Worm (Caenorhabditis elegans) whole organism, midembryonic: Measurements from ENCODE around the gene Y82E9BL.19.
"Not testable (repeated sequence)": the region's sequence is repeated elsewhere in the genome, so short reads cannot be mapped to it uniquely, and the experiment has no call there.

ENCODE experiments used
- T22C8.4 ChIP-seq: fragments of 200-800 bp; sonication (Bioruptor generic); IDR thresholded peaks from 2 replicates; pipeline ENCODE4 v1.3.6; 2022; ENCODE audit warnings: missing genetic modification characterization, missing compliant biosample characterization
- cog-1 ChIP-seq: sonication (generic microtip); optimal IDR thresholded peaks from 2 replicates; lab custom pipeline; 2016; ENCODE audit warnings: missing genetic modification characterization, missing compliant biosample characterization
- flt-1 ChIP-seq: fragments of 200-800 bp; sonication (Bioruptor generic); IDR thresholded peaks from 2 replicates; pipeline ENCODE4 v1.3.6; 2022; ENCODE audit warnings: missing genetic modification characterization, missing compliant biosample characterization
- klf-2 ChIP-seq: fragments of 200-800 bp; sonication (Bioruptor generic); conservative IDR thresholded peaks from 2 replicates; pipeline ENCODE4 v1.3.6; 2022; ENCODE audit warnings: missing genetic modification reagents, missing genetic modification characterization, missing compliant biosample characterization
- med-1 ChIP-seq: sonication (generic microtip); optimal IDR thresholded peaks from 2 replicates; lab custom pipeline; 2017; ENCODE audit warnings: missing genetic modification characterization, mild to moderate bottlenecking, missing compliant biosample characterization, antibody characterized with exemption, missing genetic modification reagents; ENCODE audit not compliant: insufficient read depth
- ref-1 ChIP-seq: fragments of 200-800 bp; sonication (Bioruptor generic); conservative IDR thresholded peaks from 2 replicates; pipeline ENCODE4 v1.3.6; 2022; ENCODE audit warnings: missing genetic modification reagents, missing genetic modification characterization, missing compliant biosample characterization
- tab-1 ChIP-seq: fragments of 200-800 bp; sonication (Bioruptor generic); IDR thresholded peaks from 2 replicates; pipeline ENCODE4 v1.3.6; 2022; ENCODE audit warnings: missing genetic modification characterization, missing compliant biosample characterization
- ztf-23 ChIP-seq: fragments of 200-800 bp; sonication (Bioruptor generic); IDR thresholded peaks from 2 replicates; pipeline ENCODE4 v1.3.6; 2022; ENCODE audit warnings: missing genetic modification reagents, missing genetic modification characterization, missing compliant biosample characterization
- ztf-29 ChIP-seq: fragments of 200-800 bp; sonication (Bioruptor generic); IDR thresholded peaks from 2 replicates; pipeline ENCODE4 v1.3.6; 2022; ENCODE audit warnings: missing genetic modification reagents, missing genetic modification characterization, missing compliant biosample characterization

The Y82E9BL.19 gene

ce11 chrIII:1342488-1342887 lies 10.7 kb downstream of the Y82E9BL.19 start, which contains the start of gene fbxa-26:
Gene fbxa-26, minus strand, starts transcription at chrIII:1342522.
- TF ChIP-seq T22C8.4 (GFP tag; lab: Robert Waterston, UW) = no peak
- TF ChIP-seq ref-1 = no peak
- no peak for TF ChIP-seq ztf-29
- no peak for TF ChIP-seq med-1 (GFP tag; lab: Kevin White, UChicago)
- no peak for TF ChIP-seq klf-2 (GFP tag; lab: Robert Waterston, UW)
- no peak for TF ChIP-seq tab-1 (GFP tag; lab: Robert Waterston, UW)
- no peak for TF ChIP-seq ztf-23 (GFP tag; lab: Robert Waterston, UW)
- TF ChIP-seq cog-1 (tag; lab: Kevin White, UChicago) = no peak
- TF ChIP-seq flt-1 (GFP tag; lab: Robert Waterston, UW) = no peak

- TF ChIP-seq flt-1 (GFP tag; lab: Robert Waterston, UW) = no peak
- no peak for TF ChIP-seq klf-2 (GFP tag; lab: Robert Waterston, UW)
- no peak for TF ChIP-seq cog-1 (tag; lab: Kevin White, UChicago)
- TF ChIP-seq med-1 (GFP tag; lab: Kevin White, UChicago) = no peak
- no peak for TF ChIP-seq ztf-23 (GFP tag; lab: Robert Waterston, UW)
- no peak for TF ChIP-seq tab-1 (GFP tag; lab: Robert Waterston, UW)
- no peak for TF ChIP-seq ztf-29
- TF ChIP-seq T22C8.4 (GFP tag; lab: Robert Waterston, UW) = no peak
- no peak for TF ChIP-seq ref-1
Observed at ce11 chrIII:1342919-1343419, 11.2 kb downstream of the Y82E9BL.19 start, which contains the start of gene fbxa-27. Gene fbxa-27, plus strand, starts transcription at chrIII:1342969.

- no peak for TF ChIP-seq ztf-29
- TF ChIP-seq klf-2 (GFP tag; lab: Robert Waterston, UW) = no peak
- no peak for TF ChIP-seq ref-1
- TF ChIP-seq med-1 (GFP tag; lab: Kevin White, UChicago) = no peak
- no peak for TF ChIP-seq flt-1 (GFP tag; lab: Robert Waterston, UW)
- no peak for TF ChIP-seq T22C8.4 (GFP tag; lab: Robert Waterston, UW)
- TF ChIP-seq ztf-23 (GFP tag; lab: Robert Waterston, UW) = no peak
- no peak for TF ChIP-seq cog-1 (tag; lab: Kevin White, UChicago)
- no peak for TF ChIP-seq tab-1 (GFP tag; lab: Robert Waterston, UW)
Observed at ce11 chrIII:1345694-1346093, 13.9 kb downstream of the Y82E9BL.19 start, which contains the start of gene Y82E9BL.6. Gene Y82E9BL.6, minus strand, starts transcription at chrIII:1345794.

- TF ChIP-seq T22C8.4 (GFP tag; lab: Robert Waterston, UW) = no peak
- TF ChIP-seq ref-1 = no peak
- TF ChIP-seq ztf-23 (GFP tag; lab: Robert Waterston, UW) = no peak
- TF ChIP-seq flt-1 (GFP tag; lab: Robert Waterston, UW) = no peak
- no peak for TF ChIP-seq cog-1 (tag; lab: Kevin White, UChicago)
- TF ChIP-seq med-1 (GFP tag; lab: Kevin White, UChicago) = no peak
- TF ChIP-seq tab-1 (GFP tag; lab: Robert Waterston, UW) = no peak
- no peak for TF ChIP-seq klf-2 (GFP tag; lab: Robert Waterston, UW)
- no peak for TF ChIP-seq ztf-29
Observed at ce11 chrIII:1347003-1347402, 15.2 kb downstream of the Y82E9BL.19 start.

DNA sequence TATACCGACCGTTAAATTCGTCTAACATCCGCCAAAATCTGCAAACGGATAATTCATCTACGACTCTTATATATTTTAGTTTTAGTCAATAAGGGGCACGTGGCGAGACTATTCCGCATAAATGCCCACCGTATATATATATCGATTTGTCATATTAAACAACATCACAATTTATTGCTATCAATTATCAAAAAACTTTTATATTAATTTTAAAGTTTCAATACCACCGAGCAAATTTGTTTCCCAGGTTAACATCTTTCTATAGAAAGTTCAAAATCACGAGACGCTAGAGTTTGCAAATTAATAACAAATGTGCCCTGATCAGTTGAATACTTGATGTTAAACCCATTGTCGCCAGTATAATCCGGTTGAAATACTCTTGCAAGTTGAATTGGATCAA lies 15.7 kb downstream of the Y82E9BL.19 start, which contains the start of gene Y82E9BL.5:
TSS of gene Y82E9BL.5 (minus strand) at position 101 of the 400 bp plus-strand sequence.
- no peak for TF ChIP-seq med-1 (GFP tag; lab: Kevin White, UChicago)
- TF ChIP-seq ref-1 = no peak
- no peak for TF ChIP-seq ztf-29
- TF ChIP-seq cog-1 (tag; lab: Kevin White, UChicago) = no peak

DNA sequence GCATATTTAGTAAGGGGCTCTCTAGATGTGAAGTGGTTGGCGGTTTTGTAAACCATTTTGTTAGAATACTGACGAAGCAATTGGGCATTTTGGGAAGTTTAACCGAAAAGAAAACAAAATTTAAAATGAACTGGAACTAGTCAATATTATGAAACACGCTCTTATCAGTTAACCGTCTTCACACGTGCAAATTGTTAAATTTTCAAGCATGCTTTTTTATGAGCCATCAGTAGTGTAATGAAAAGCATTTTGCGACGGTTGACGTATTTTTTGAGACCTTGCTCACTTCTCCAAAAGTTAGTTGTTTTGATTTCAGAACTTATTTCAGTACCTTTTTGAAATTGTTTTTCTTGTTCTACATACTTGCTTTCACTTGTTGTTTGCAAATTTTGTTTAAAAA lies 17.5 kb downstream of the Y82E9BL.19 start, which contains the start of gene fbxa-25:
TSS of gene fbxa-25 (minus strand) at position 138 of the 400 bp plus-strand sequence.
- no peak for TF ChIP-seq ztf-29
- no peak for TF ChIP-seq tab-1 (GFP tag; lab: Robert Waterston, UW)

DNA sequence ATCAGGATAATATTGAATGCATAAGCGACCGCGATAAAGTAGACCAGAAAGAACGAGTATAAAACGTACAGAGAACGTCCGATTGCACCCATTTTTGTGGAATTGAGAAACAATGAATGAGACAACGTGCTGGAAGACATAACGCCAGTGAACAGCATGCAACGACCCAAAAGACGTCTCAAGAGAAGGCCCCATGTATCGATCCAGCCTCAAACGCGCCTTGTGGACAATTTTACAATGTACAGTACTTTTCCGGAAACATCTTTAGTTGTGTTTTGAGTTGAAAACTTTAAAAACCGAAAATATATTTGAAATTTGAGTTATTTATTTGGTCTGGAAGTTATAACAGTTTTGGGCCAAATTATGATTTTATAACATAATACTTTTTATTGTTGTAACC lies 18.9 kb downstream of the Y82E9BL.19 start, which contains the start of gene Y82E9BL.3:
TSS of gene Y82E9BL.3 (minus strand) at position 101 of the 400 bp plus-strand sequence.
- TF ChIP-seq flt-1 (GFP tag; lab: Robert Waterston, UW) (no peak), cog-1 (tag; lab: Kevin White, UChicago) (no peak), ref-1 (no peak), ztf-29 (no peak), ztf-23 (GFP tag; lab: Robert Waterston, UW) (no peak), klf-2 (GFP tag; lab: Robert Waterston, UW) (no peak), med-1 (GFP tag; lab: Kevin White, UChicago) (no peak), T22C8.4 (GFP tag; lab: Robert Waterston, UW) (no peak), tab-1 (GFP tag; lab: Robert Waterston, UW) (no peak)

DNA sequence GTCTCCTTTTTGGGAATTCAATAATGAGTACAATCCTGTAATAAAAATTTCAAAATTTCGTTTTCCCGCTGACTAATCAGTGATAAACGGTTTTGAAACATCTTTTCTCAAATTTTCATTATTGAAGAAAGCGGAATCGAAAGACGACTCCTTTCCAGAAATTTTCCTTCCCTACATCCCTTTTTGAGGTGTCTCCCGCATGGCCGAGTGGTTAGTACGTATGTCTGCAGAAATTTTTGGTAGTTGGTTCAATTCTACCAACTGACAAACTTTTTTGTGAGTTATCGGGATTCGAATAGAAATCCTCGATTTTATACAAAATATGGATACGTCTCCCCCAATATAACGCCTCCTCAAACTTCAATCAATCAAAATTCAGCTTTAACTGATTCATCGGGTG lies 22.7 kb downstream of the Y82E9BL.19 start:
- no peak for TF ChIP-seq ztf-29
- TF ChIP-seq tab-1 (GFP tag; lab: Robert Waterston, UW) = no peak
- TF ChIP-seq med-1 (GFP tag; lab: Kevin White, UChicago) = no peak
- TF ChIP-seq klf-2 (GFP tag; lab: Robert Waterston, UW) = no peak

DNA sequence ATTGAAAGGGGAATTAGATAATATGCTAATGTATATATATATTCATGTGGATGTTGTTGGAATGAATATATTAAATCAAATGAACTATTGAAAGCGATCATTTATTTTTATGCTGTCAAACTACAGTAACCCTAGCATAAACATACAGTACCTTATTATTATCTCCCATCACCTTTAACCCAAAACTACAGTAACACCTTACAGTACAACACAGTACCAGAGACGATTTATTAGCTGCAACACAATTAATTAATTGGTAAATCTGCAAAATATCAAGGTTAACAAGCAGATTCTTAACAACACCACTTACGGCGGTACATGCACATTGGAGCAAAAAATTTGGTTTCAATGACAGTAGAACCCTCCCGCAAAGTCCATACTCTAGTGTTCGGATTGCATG lies 23.5 kb downstream of the Y82E9BL.19 start, which contains the start of gene Y82E9BL.1:
TSS of gene Y82E9BL.1 (minus strand) at position 101 of the 400 bp plus-strand sequence.
- TF ChIP-seq ref-1 = no peak
- no peak for TF ChIP-seq flt-1 (GFP tag; lab: Robert Waterston, UW)

ce11 chrIII:1357973-1358372 lies 26.2 kb downstream of the Y82E9BL.19 start, which contains the start of gene Y82E9BR.8:
Gene Y82E9BR.8, minus strand, starts transcription at chrIII:1358073.
- TF ChIP-seq flt-1, ztf-23, klf-2 (GFP tag; lab: Robert Waterston, UW): not testable (repeated sequence)
